Fruit fly (Drosophila melanogaster) whole organism, embryonic: ENCODE data around the gene CG17377.
A peak's percentile ranks its signal among the peaks of the same experiment; 100 is the strongest.

ENCODE experiments used
- Antp ChIP-seq: fragments of 200-800 bp; sonication (Bioruptor generic); optimal IDR thresholded peaks from 3 replicates; lab custom pipeline; 2016; ENCODE audit warnings: missing biosample characterization, missing genetic modification characterization
- CG12219 ChIP-seq: fragments of 200-800 bp; sonication (Bioruptor generic); optimal IDR thresholded peaks from 3 replicates; lab custom pipeline; 2018; ENCODE audit warnings: missing biosample characterization, mild to moderate bottlenecking, missing genetic modification characterization
- CG14441 ChIP-seq: fragments of 200-800 bp; sonication (Bioruptor generic); IDR thresholded peaks from 2 replicates; pipeline ENCODE4 v1.3.6; 2022; ENCODE audit warnings: missing biosample characterization, missing genetic modification characterization
- CG1603 ChIP-seq: fragments of 200-800 bp; sonication (Bioruptor generic); optimal IDR thresholded peaks from 2 replicates; lab custom pipeline; 2019; ENCODE audit warnings: missing biosample characterization, mild to moderate bottlenecking, missing genetic modification characterization, moderate library complexity
- CG16863 ChIP-seq: fragments of 200-800 bp; sonication (Bioruptor generic); optimal IDR thresholded peaks from 3 replicates; lab custom pipeline; 2016; ENCODE audit warnings: missing biosample characterization, missing genetic modification characterization
- CG2116 ChIP-seq: fragments of 200-800 bp; sonication (Bioruptor generic); optimal IDR thresholded peaks from 3 replicates; lab custom pipeline; 2018; ENCODE audit warnings: missing biosample characterization, mild to moderate bottlenecking, missing genetic modification characterization
- CG2712 ChIP-seq: fragments of 200-800 bp; optimal IDR thresholded peaks from 3 replicates; lab custom pipeline; 2019; ENCODE audit warnings: missing biosample characterization, mild to moderate bottlenecking, missing genetic modification characterization, moderate library complexity
- CG2889 ChIP-seq: fragments of 200-800 bp; sonication (Bioruptor generic); IDR thresholded peaks from 3 replicates; pipeline ENCODE4 v1.3.6; 2022; ENCODE audit warnings: missing biosample characterization, missing genetic modification characterization
- CG31441 ChIP-seq: fragments of 200-800 bp; sonication (Bioruptor generic); IDR thresholded peaks from 2 replicates; pipeline ENCODE4 v1.3.6; 2022; ENCODE audit warnings: missing biosample characterization, missing genetic modification characterization
- CG32532 ChIP-seq: fragments of 200-800 bp; sonication (Bioruptor generic); IDR thresholded peaks from 2 replicates; pipeline ENCODE4 v1.3.6; 2022; ENCODE audit warnings: missing biosample characterization, missing genetic modification characterization
- CG32772 ChIP-seq: fragments of 200-800 bp; sonication (Bioruptor generic); IDR thresholded peaks from 2 replicates; pipeline ENCODE4 v1.3.6; 2022; ENCODE audit warnings: missing biosample characterization, missing genetic modification characterization
- CG34224 ChIP-seq: fragments of 200-800 bp; sonication (Bioruptor generic); IDR thresholded peaks from 3 replicates; pipeline ENCODE4 v1.3.6; 2022; ENCODE audit warnings: missing biosample characterization, missing genetic modification characterization; ENCODE audit not compliant: partially characterized antibody
- CG34422 ChIP-seq: fragments of 200-800 bp; sonication (Bioruptor generic); IDR thresholded peaks from 3 replicates; pipeline ENCODE4 v1.3.6; 2022; ENCODE audit warnings: missing biosample characterization, missing genetic modification characterization
- CG6175 ChIP-seq: fragments of 200-800 bp; sonication (Bioruptor generic); IDR thresholded peaks from 3 replicates; pipeline ENCODE4 v1.3.6; 2022; ENCODE audit warnings: missing biosample characterization, missing genetic modification characterization
- CG6791 ChIP-seq: fragments of 200-800 bp; sonication (Bioruptor generic); IDR thresholded peaks from 3 replicates; pipeline ENCODE4 v1.3.6; 2022; ENCODE audit warnings: missing biosample characterization, missing genetic modification characterization; ENCODE audit not compliant: partially characterized antibody
- CG7271 ChIP-seq: fragments of 200-800 bp; sonication (Bioruptor generic); optimal IDR thresholded peaks from 2 replicates; lab custom pipeline; 2018; ENCODE audit warnings: missing biosample characterization, mild to moderate bottlenecking, missing genetic modification characterization, moderate library complexity
- CG8089 ChIP-seq: fragments of 200-800 bp; sonication (Bioruptor generic); optimal IDR thresholded peaks from 3 replicates; lab custom pipeline; 2016; ENCODE audit warnings: missing biosample characterization, missing genetic modification characterization
- CG9817 ChIP-seq: fragments of 200-800 bp; sonication (Bioruptor generic); optimal IDR thresholded peaks from 2 replicates; lab custom pipeline; 2018; ENCODE audit warnings: missing biosample characterization, mild to moderate bottlenecking, missing genetic modification characterization, moderate library complexity
- Dek ChIP-seq: fragments of 200-800 bp; sonication (Bioruptor generic); optimal IDR thresholded peaks from 3 replicates; lab custom pipeline; 2019; ENCODE audit warnings: missing biosample characterization, mild to moderate bottlenecking, missing genetic modification characterization, moderate library complexity
- Dll ChIP-seq: fragments of 200-800 bp; sonication (Bioruptor generic); IDR thresholded peaks from 4 replicates; pipeline ENCODE4 v1.3.6; 2022; ENCODE audit warnings: missing biosample characterization, missing genetic modification characterization; ENCODE audit not compliant: partially characterized antibody
- HLH54F ChIP-seq: fragments of 200-800 bp; sonication (Bioruptor generic); optimal IDR thresholded peaks from 3 replicates; lab custom pipeline; 2016; ENCODE audit warnings: missing biosample characterization, missing genetic modification characterization
- HmgD ChIP-seq: fragments of 200-800 bp; sonication (Bioruptor generic); optimal IDR thresholded peaks from 3 replicates; lab custom pipeline; 2016; ENCODE audit warnings: missing biosample characterization, missing genetic modification characterization
- MBD-R2 ChIP-seq: fragments of 200-800 bp; sonication (Bioruptor generic); IDR thresholded peaks from 2 replicates; pipeline ENCODE4 v1.3.6; 2022; ENCODE audit warnings: missing biosample characterization, missing genetic modification characterization
- Mad ChIP-seq: fragments of 200-800 bp; sonication (Bioruptor generic); optimal IDR thresholded peaks from 2 replicates; lab custom pipeline; 2016; ENCODE audit warnings: missing biosample characterization, missing genetic modification characterization
- Meics ChIP-seq: fragments of 200-800 bp; sonication (Bioruptor generic); optimal IDR thresholded peaks from 2 replicates; lab custom pipeline; 2017; ENCODE audit warnings: missing biosample characterization, mild to moderate bottlenecking, missing genetic modification characterization
- Ptx1 ChIP-seq: fragments of 200-800 bp; sonication (Bioruptor generic); IDR thresholded peaks from 2 replicates; pipeline ENCODE4 v1.3.6; 2022; ENCODE audit warnings: missing biosample characterization, missing genetic modification characterization
- Side ChIP-seq: fragments of 200-800 bp; sonication (Bioruptor generic); optimal IDR thresholded peaks from 2 replicates; lab custom pipeline; 2016; ENCODE audit warnings: missing biosample characterization, missing genetic modification characterization
- Trl ChIP-seq, 3 experiments: fragments of >200 bp in 2 of 3; fragments of 200-800 bp in 1 of 3; sonication (Bioruptor generic) in 1 of 3; optimal IDR thresholded peaks; 2 replicates in 1 of 3; 3 replicates in 2 of 3; lab custom pipeline; 2016 to 2017; ENCODE audit warnings: missing biosample characterization in 1 of 3, missing genetic modification characterization in 1 of 3
- bsh ChIP-seq, 2 experiments: fragments of 200-800 bp; sonication (Bioruptor generic); optimal IDR thresholded peaks; 2 replicates each; lab custom pipeline; 2017 to 2018; ENCODE audit warnings: mild to moderate bottlenecking in 2 of 2, missing biosample characterization in 2 of 2, missing genetic modification characterization in 2 of 2, moderate library complexity in 1 of 2
- cad ChIP-seq: fragments of >200 bp; optimal IDR thresholded peaks from 2 replicates; lab custom pipeline; 2017; ENCODE audit warnings: missing biosample characterization, missing genetic modification characterization
- disco-r ChIP-seq: fragments of 200-800 bp; sonication (Bioruptor generic); optimal IDR thresholded peaks from 2 replicates; lab custom pipeline; 2016; ENCODE audit warnings: missing biosample characterization, missing genetic modification characterization
- esg ChIP-seq: fragments of 200-800 bp; sonication (Bioruptor generic); conservative IDR thresholded peaks from 2 replicates; pipeline ENCODE4 v1.3.6; 2022; ENCODE audit warnings: missing biosample characterization, missing genetic modification characterization
- eyg ChIP-seq: fragments of 200-800 bp; sonication (Bioruptor generic); optimal IDR thresholded peaks from 3 replicates; lab custom pipeline; 2016; ENCODE audit warnings: missing biosample characterization, missing genetic modification characterization
- fd102C ChIP-seq: fragments of 200-800 bp; sonication (Bioruptor generic); optimal IDR thresholded peaks from 2 replicates; lab custom pipeline; 2018; ENCODE audit warnings: missing biosample characterization, mild to moderate bottlenecking, missing genetic modification characterization, moderate library complexity
- fd64A ChIP-seq: fragments of 200-800 bp; sonication (Bioruptor generic); optimal IDR thresholded peaks from 3 replicates; lab custom pipeline; 2018; ENCODE audit warnings: missing biosample characterization, mild to moderate bottlenecking, missing genetic modification characterization
- gfzf ChIP-seq: fragments of 200-800 bp; sonication (Bioruptor generic); optimal IDR thresholded peaks from 2 replicates; lab custom pipeline; 2016; ENCODE audit warnings: missing biosample characterization, mild to moderate bottlenecking, missing genetic modification characterization, moderate library complexity
- gro ChIP-seq: fragments of 200-800 bp; sonication (Bioruptor generic); optimal IDR thresholded peaks from 2 replicates; lab custom pipeline; 2016; ENCODE audit warnings: missing biosample characterization, missing genetic modification characterization
- kay ChIP-seq: fragments of 200-800 bp; sonication (Bioruptor generic); optimal IDR thresholded peaks from 2 replicates; lab custom pipeline; 2016; ENCODE audit warnings: missing biosample characterization, missing genetic modification characterization
- knrl ChIP-seq: fragments of 200-800 bp; sonication (Bioruptor generic); IDR thresholded peaks from 3 replicates; pipeline ENCODE4 v1.3.6; 2022; ENCODE audit warnings: missing biosample characterization, missing genetic modification characterization; ENCODE audit not compliant: partially characterized antibody
- mld ChIP-seq: fragments of 200-800 bp; sonication (Bioruptor generic); IDR thresholded peaks from 3 replicates; pipeline ENCODE4 v1.3.6; 2022; ENCODE audit warnings: missing biosample characterization, missing genetic modification characterization; ENCODE audit not compliant: partially characterized antibody
- scrt ChIP-seq: fragments of 200-800 bp; sonication (Bioruptor generic); optimal IDR thresholded peaks from 2 replicates; lab custom pipeline; 2018; ENCODE audit warnings: missing biosample characterization, mild to moderate bottlenecking, missing genetic modification characterization, moderate library complexity
- sisA ChIP-seq: fragments of 200-800 bp; sonication (Bioruptor generic); IDR thresholded peaks from 2 replicates; pipeline ENCODE4 v1.3.6; 2022; ENCODE audit warnings: missing biosample characterization, missing genetic modification characterization
- slbo ChIP-seq: fragments of 200-800 bp; sonication (Bioruptor generic); IDR thresholded peaks from 2 replicates; pipeline ENCODE4 v1.3.6; 2022; ENCODE audit warnings: missing biosample characterization, missing genetic modification characterization
- sug ChIP-seq: fragments of 200-800 bp; optimal IDR thresholded peaks from 2 replicates; lab custom pipeline; 2019; ENCODE audit warnings: missing biosample characterization, mild to moderate bottlenecking, missing genetic modification characterization, moderate library complexity
- tin ChIP-seq: fragments of 200-800 bp; sonication (Bioruptor generic); optimal IDR thresholded peaks from 3 replicates; lab custom pipeline; 2016; ENCODE audit warnings: missing biosample characterization, missing genetic modification characterization
- tna ChIP-seq: fragments of 200-800 bp; sonication (Bioruptor generic); IDR thresholded peaks from 2 replicates; pipeline ENCODE4 v1.3.6; 2022; ENCODE audit warnings: missing biosample characterization, missing genetic modification characterization; ENCODE audit not compliant: partially characterized antibody
- z ChIP-seq: fragments of 200-800 bp; sonication (Bioruptor generic); IDR thresholded peaks from 3 replicates; pipeline ENCODE4 v1.3.6; 2022; ENCODE audit warnings: missing biosample characterization, missing genetic modification characterization
- zen ChIP-seq: fragments of 200-800 bp; sonication (Bioruptor generic); optimal IDR thresholded peaks from 3 replicates; lab custom pipeline; 2018; ENCODE audit warnings: missing biosample characterization, mild to moderate bottlenecking, missing genetic modification characterization, moderate library complexity
- zen2 ChIP-seq: fragments of 200-800 bp; sonication (Bioruptor generic); IDR thresholded peaks from 3 replicates; pipeline ENCODE4 v1.3.6; 2022; ENCODE audit warnings: missing biosample characterization, missing genetic modification characterization; ENCODE audit not compliant: partially characterized antibody

CG17377 gene

DNA sequence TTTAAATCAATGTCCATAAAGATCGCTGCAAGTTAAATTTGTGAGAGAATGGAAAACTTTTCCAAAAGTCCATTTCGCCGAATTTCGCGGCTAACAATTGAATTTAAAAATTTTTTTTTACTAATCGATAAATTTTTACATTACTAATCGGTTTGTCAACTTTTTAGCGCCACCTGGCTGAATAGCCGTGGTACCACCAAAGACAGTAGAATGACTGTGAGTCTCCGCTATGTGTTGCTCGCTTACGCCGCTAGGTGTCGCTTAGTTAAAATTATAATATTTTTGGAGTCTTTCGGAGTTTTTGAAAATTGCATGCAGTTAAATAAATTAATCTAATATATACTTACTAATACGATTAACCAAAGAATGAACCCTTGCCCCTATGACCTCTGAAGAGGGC, 5.2 kb downstream of the CG17377 start (continued):
- peak; percentile 30; the same call in 1 of the 2 replicates for TF ChIP-seq tna (GFP tag; lab: Robert Waterston, UW)
- no peak for TF ChIP-seq mld (GFP tag; lab: Robert Waterston, UW)
- peak; percentile 35 for TF ChIP-seq gfzf (GFP tag; lab: Kevin White, UChicago)
- no peak for TF ChIP-seq Trl (optimal IDR thresholded peaks at IDR 0.05; lab: Kevin White, UChicago)
- peak; percentile 53 for TF ChIP-seq Trl (GFP tag; optimal IDR thresholded peaks at IDR 0.05; lab: Kevin White, UChicago)
- TF ChIP-seq CG9817 (tag; lab: Kevin White, UChicago), result peak; percentile 44
- TF ChIP-seq Antp (GFP tag; lab: Kevin White, UChicago), result no peak
- peak; percentile 65 for TF ChIP-seq CG2712
- TF ChIP-seq z, result no peak
- TF ChIP-seq sisA (GFP tag; lab: Robert Waterston, UW), result peak; percentile 43; the same call in 1 of the 2 replicates
- peak; percentile 44 for TF ChIP-seq Dek (tag; lab: Kevin White, UChicago)
- TF ChIP-seq MBD-R2 (GFP tag; lab: Robert Waterston, UW), result 0 out of 2 replicates have a peak, but pooled peaks have one; percentile 7
- TF ChIP-seq slbo, result peak; percentile 60
- TF ChIP-seq sug, result peak; percentile 49
- peak; percentile 69 for TF ChIP-seq HmgD (GFP tag; lab: Kevin White, UChicago)
- peak; percentile 47 for TF ChIP-seq zen (tag; lab: Kevin White, UChicago)
- no peak for TF ChIP-seq CG2889
- TF ChIP-seq CG31441 (GFP tag; lab: Robert Waterston, UW), result 0 out of 2 replicates have a peak, but pooled peaks have one; percentile 15
- TF ChIP-seq esg (GFP tag; lab: Robert Waterston, UW), result no peak
- TF ChIP-seq bsh (GFP tag; optimal IDR thresholded peaks at IDR 0.05; lab: Kevin White, UChicago), result peak in 1 of 2 experiments; percentile 9
- TF ChIP-seq CG8089 (GFP tag; lab: Kevin White, UChicago), result peak; percentile 8
- TF ChIP-seq kay, result peak; percentile 26
- no peak for TF ChIP-seq CG34422 (GFP tag; lab: Robert Waterston, UW)
- TF ChIP-seq CG34224 (GFP tag; lab: Robert Waterston, UW), result 0 out of 3 replicates have a peak, but pooled peaks have one; percentile 17
- TF ChIP-seq fd102C (GFP tag; lab: Kevin White, UChicago), result peak; percentile 9
- TF ChIP-seq CG6175 (GFP tag; lab: Robert Waterston, UW), result no peak
- peak; percentile 60; the same call in 1 of the 2 replicates for TF ChIP-seq CG32772 (GFP tag; lab: Robert Waterston, UW)
- no peak for TF ChIP-seq eyg
- no peak for TF ChIP-seq zen2 (GFP tag; lab: Robert Waterston, UW)
- TF ChIP-seq Meics (GFP tag; lab: Kevin White, UChicago), result peak; percentile 19
- TF ChIP-seq cad, result peak; percentile 52
- peak; percentile 52 for TF ChIP-seq CG1603 (tag; lab: Kevin White, UChicago)
- 0 out of 4 replicates have a peak, but pooled peaks have one; percentile 33 for TF ChIP-seq Dll (GFP tag; lab: Robert Waterston, UW)
- peak; percentile 41 for TF ChIP-seq tin (GFP tag; lab: Kevin White, UChicago)
- TF ChIP-seq CG7271, result no peak
- TF ChIP-seq Mad (GFP tag; lab: Kevin White, UChicago), result peak; percentile 39
- TF ChIP-seq CG6791 (GFP tag; lab: Robert Waterston, UW), result peak; percentile 71; the same call in 2 of the 3 replicates
- peak; percentile 82 for TF ChIP-seq CG2116 (GFP tag; lab: Kevin White, UChicago)
- TF ChIP-seq HLH54F (GFP tag; lab: Kevin White, UChicago), result peak; percentile 9
- peak; percentile 55; the same call in 1 of the 3 replicates for TF ChIP-seq knrl
- peak; percentile 2 for TF ChIP-seq scrt
- TF ChIP-seq CG12219 (GFP tag; lab: Kevin White, UChicago), result no peak
- 0 out of 2 replicates have a peak, but pooled peaks have one; percentile 38 for TF ChIP-seq Ptx1 (GFP tag; lab: Robert Waterston, UW)
- TF ChIP-seq disco-r (GFP tag; lab: Kevin White, UChicago), result peak; percentile 43
- peak; percentile 44; the same call in 1 of the 2 replicates for TF ChIP-seq CG14441 (GFP tag; lab: Robert Waterston, UW)
- no peak for TF ChIP-seq fd64A
- TF ChIP-seq Side (GFP tag; lab: Kevin White, UChicago), result no peak
- peak; percentile 37 for TF ChIP-seq gro (GFP tag; lab: Kevin White, UChicago)
- peak; percentile 77 for TF ChIP-seq CG32532
- no peak for TF ChIP-seq CG16863
